Worm (Caenorhabditis elegans) whole organism, L1 larva: ENCODE measurements around the gene cyp-13A12.

Experiments used
- C16A3.4 ChIP-seq: fragments of 150-350 bp; optimal IDR thresholded peaks from 2 replicates; lab custom pipeline; 2014; ENCODE audit warnings: missing biosample characterization, missing genetic modification characterization
- aha-1 ChIP-seq: fragments of 150-350 bp; optimal IDR thresholded peaks from 2 replicates; lab custom pipeline; 2014; ENCODE audit warnings: missing biosample characterization, missing genetic modification characterization
- blmp-1 ChIP-seq: fragments of 150-350 bp; optimal IDR thresholded peaks from 2 replicates; lab custom pipeline; 2014; ENCODE audit warnings: missing biosample characterization, missing genetic modification characterization
- ceh-63 ChIP-seq: fragments of 200-800 bp; sonication (Bioruptor generic); optimal IDR thresholded peaks from 2 replicates; lab custom pipeline; 2018; ENCODE audit warnings: mild to moderate bottlenecking, missing genetic modification characterization, missing compliant biosample characterization
- ceh-90 ChIP-seq: sonication (generic microtip); optimal IDR thresholded peaks from 2 replicates; lab custom pipeline; 2016; ENCODE audit warnings: missing genetic modification characterization, missing compliant biosample characterization
- dpl-1 ChIP-seq, 3 experiments: fragments of 150-350 bp in 2 of 3; sonication (generic microtip) in 1 of 3; optimal IDR thresholded peaks; 2 replicates each; lab custom pipeline; 2014 to 2017; ENCODE audit warnings: missing biosample characterization in 3 of 3, missing genetic modification characterization in 3 of 3, missing genetic modification reagents in 3 of 3
- dsc-1 ChIP-seq: sonication (generic microtip); optimal IDR thresholded peaks from 2 replicates; lab custom pipeline; 2016; ENCODE audit warnings: mild to moderate bottlenecking, missing genetic modification characterization, missing compliant biosample characterization
- egl-13 ChIP-seq: sonication (generic microtip); optimal IDR thresholded peaks from 2 replicates; lab custom pipeline; 2016; ENCODE audit warnings: missing genotype, missing genetic modification reagents, missing genetic modification characterization, missing compliant biosample characterization
- elt-2 ChIP-seq: sonication (generic microtip); optimal IDR thresholded peaks from 2 replicates; lab custom pipeline; 2016; ENCODE audit warnings: missing genetic modification characterization, mild to moderate bottlenecking, inconsistent platforms, missing compliant biosample characterization, missing genetic modification reagents
- elt-3 ChIP-seq, 6 experiments: fragments of 150-350 bp in 1 of 6; sonication (generic microtip); optimal IDR thresholded peaks; 2 replicates each; lab custom pipeline; 2017 to 2018; ENCODE audit warnings: missing biosample characterization in 6 of 6, missing genetic modification characterization in 6 of 6, inconsistent platforms in 1 of 6
- ets-5 ChIP-seq: fragments of 200-800 bp; sonication (Bioruptor generic); IDR thresholded peaks from 2 replicates; pipeline ENCODE4 v1.3.6; 2022; ENCODE audit warnings: missing genetic modification characterization, missing compliant biosample characterization
- fkh-4 ChIP-seq: sonication (generic microtip); optimal IDR thresholded peaks from 2 replicates; lab custom pipeline; 2016; ENCODE audit warnings: missing compliant biosample characterization, missing genetic modification characterization, borderline replicate concordance
- fkh-8 ChIP-seq: sonication (generic microtip); optimal IDR thresholded peaks from 2 replicates; lab custom pipeline; 2016; ENCODE audit warnings: mild to moderate bottlenecking, missing genetic modification characterization, missing compliant biosample characterization
- hlh-17 ChIP-seq: fragments of 200-800 bp; sonication (Bioruptor generic); optimal IDR thresholded peaks from 2 replicates; lab custom pipeline; 2018; ENCODE audit warnings: missing genetic modification characterization, mild to moderate bottlenecking, missing compliant biosample characterization, moderate library complexity, borderline replicate concordance
- hlh-4 ChIP-seq: sonication (generic microtip); optimal IDR thresholded peaks from 2 replicates; lab custom pipeline; 2016; ENCODE audit warnings: mild to moderate bottlenecking, missing genetic modification characterization, missing compliant biosample characterization
- hpl-2 ChIP-seq: fragments of 150-350 bp; optimal IDR thresholded peaks from 2 replicates; lab custom pipeline; 2014; ENCODE audit warnings: missing biosample characterization, missing genetic modification reagents, missing genetic modification characterization
- isw-1 ChIP-seq: fragments of 200-800 bp; sonication (Bioruptor generic); IDR thresholded peaks from 2 replicates; pipeline ENCODE4 v1.3.6; 2022; ENCODE audit warnings: missing genetic modification characterization, missing compliant biosample characterization
- jun-1 ChIP-seq: fragments of 150-350 bp; optimal IDR thresholded peaks from 2 replicates; lab custom pipeline; 2014; ENCODE audit warnings: missing biosample characterization, missing genetic modification reagents, missing genetic modification characterization
- lin-14 ChIP-seq: fragments of 200-800 bp; sonication (Bioruptor generic); optimal IDR thresholded peaks from 2 replicates; lab custom pipeline; 2018; ENCODE audit warnings: mild to moderate bottlenecking, missing genetic modification characterization, moderate library complexity, missing compliant biosample characterization
- lin-15B ChIP-seq: fragments of 150-350 bp; sonication (generic microtip); optimal IDR thresholded peaks from 3 replicates; lab custom pipeline; 2014; ENCODE audit warnings: missing biosample characterization, missing genetic modification characterization
- lin-35 ChIP-seq, 2 experiments: fragments of 150-350 bp; optimal IDR thresholded peaks; 2 replicates each; lab custom pipeline; 2014; ENCODE audit warnings: missing biosample characterization in 2 of 2, missing genetic modification characterization in 2 of 2, missing genetic modification reagents in 2 of 2
- lin-39 ChIP-seq: fragments of 150-350 bp; optimal IDR thresholded peaks from 2 replicates; lab custom pipeline; 2014; ENCODE audit warnings: missing biosample characterization, missing genetic modification reagents, missing genetic modification characterization
- lir-3 ChIP-seq: sonication (generic microtip); optimal IDR thresholded peaks from 2 replicates; lab custom pipeline; 2016; ENCODE audit warnings: mild to moderate bottlenecking, missing genetic modification characterization, moderate library complexity, missing compliant biosample characterization; ENCODE audit not compliant: poor library complexity
- lsy-2 ChIP-seq, 2 experiments: fragments of 150-350 bp; optimal IDR thresholded peaks; 2 replicates each; lab custom pipeline; 2014; ENCODE audit warnings: missing biosample characterization in 2 of 2, missing genetic modification characterization in 2 of 2
- mdl-1 ChIP-seq, 2 experiments: fragments of 150-350 bp; optimal IDR thresholded peaks; 2 replicates each; lab custom pipeline; 2014 to 2017; ENCODE audit warnings: missing biosample characterization in 2 of 2, missing genetic modification characterization in 2 of 2, inconsistent platforms in 1 of 2
- mef-2 ChIP-seq: fragments of 150-350 bp; optimal IDR thresholded peaks from 2 replicates; lab custom pipeline; 2014; ENCODE audit warnings: missing biosample characterization, missing genetic modification characterization
- nhr-12 ChIP-seq: sonication (generic microtip); optimal IDR thresholded peaks from 2 replicates; lab custom pipeline; 2017; ENCODE audit warnings: missing biosample characterization, missing genetic modification characterization
- nhr-76 ChIP-seq: sonication (generic microtip); optimal IDR thresholded peaks from 2 replicates; lab custom pipeline; 2017; ENCODE audit warnings: missing biosample characterization, missing genetic modification characterization
- nhr-77 ChIP-seq: fragments of 150-350 bp; optimal IDR thresholded peaks from 2 replicates; lab custom pipeline; 2014; ENCODE audit warnings: missing biosample characterization, missing genetic modification characterization
- nhr-84 ChIP-seq: sonication (generic microtip); optimal IDR thresholded peaks from 2 replicates; lab custom pipeline; 2017; ENCODE audit warnings: missing biosample characterization, missing genetic modification characterization
- nhr-85 ChIP-seq: sonication (generic microtip); peaks from one replicate; lab custom pipeline; 2016; ENCODE audit warnings: missing genetic modification characterization, inconsistent platforms, missing compliant biosample characterization
- nhr-90 ChIP-seq: sonication (generic microtip); optimal IDR thresholded peaks from 2 replicates; lab custom pipeline; 2016; ENCODE audit warnings: mild to moderate bottlenecking, missing genetic modification characterization, missing compliant biosample characterization; ENCODE audit not compliant: poor library complexity
- pag-3 ChIP-seq: sonication (generic microtip); optimal IDR thresholded peaks from 2 replicates; lab custom pipeline; 2017; ENCODE audit warnings: missing genetic modification characterization, mild to moderate bottlenecking, missing compliant biosample characterization, antibody characterized with exemption, borderline replicate concordance; ENCODE audit not compliant: insufficient read depth
- pqm-1 ChIP-seq: sonication (generic microtip); optimal IDR thresholded peaks from 3 replicates; lab custom pipeline; 2017; ENCODE audit warnings: missing biosample characterization, missing genetic modification characterization
- rnt-1 ChIP-seq: sonication (generic microtip); optimal IDR thresholded peaks from 2 replicates; lab custom pipeline; 2016; ENCODE audit warnings: mild to moderate bottlenecking, missing genetic modification characterization, moderate library complexity, missing compliant biosample characterization
- skn-1 ChIP-seq: fragments of 150-350 bp; optimal IDR thresholded peaks from 2 replicates; lab custom pipeline; 2014; ENCODE audit warnings: missing biosample characterization, missing genetic modification characterization
- snpc-4 ChIP-seq: fragments of 150-350 bp; optimal IDR thresholded peaks from 2 replicates; lab custom pipeline; 2014; ENCODE audit warnings: missing biosample characterization, missing genetic modification characterization
- sox-4 ChIP-seq: sonication (generic microtip); optimal IDR thresholded peaks from 2 replicates; lab custom pipeline; 2016; ENCODE audit warnings: missing genetic modification characterization, missing compliant biosample characterization
- tlp-1 ChIP-seq: fragments of 150-350 bp; optimal IDR thresholded peaks from 2 replicates; lab custom pipeline; 2014; ENCODE audit warnings: missing biosample characterization, missing genetic modification characterization
- unc-130 ChIP-seq: fragments of 150-350 bp; optimal IDR thresholded peaks from 2 replicates; lab custom pipeline; 2017; ENCODE audit warnings: missing biosample characterization, missing genetic modification characterization, inconsistent platforms
- unc-62 ChIP-seq: fragments of 150-350 bp; optimal IDR thresholded peaks from 2 replicates; lab custom pipeline; 2014; ENCODE audit warnings: missing biosample characterization, missing genetic modification reagents, missing genetic modification characterization
- unc-86 ChIP-seq: sonication (generic microtip); optimal IDR thresholded peaks from 2 replicates; lab custom pipeline; 2016; ENCODE audit warnings: missing genetic modification characterization, missing compliant biosample characterization
- unc-98 ChIP-seq: fragments of 200-800 bp; sonication (Bioruptor generic); IDR thresholded peaks from 2 replicates; pipeline ENCODE4 v1.3.6; 2022; ENCODE audit warnings: missing genetic modification characterization, missing compliant biosample characterization
- xbp-1 ChIP-seq: sonication (generic microtip); optimal IDR thresholded peaks from 2 replicates; lab custom pipeline; 2016; ENCODE audit warnings: missing genetic modification characterization, missing compliant biosample characterization
- zag-1 ChIP-seq: fragments of 150-350 bp; optimal IDR thresholded peaks from 2 replicates; lab custom pipeline; 2014; ENCODE audit warnings: missing biosample characterization, missing genetic modification characterization
- zip-4 ChIP-seq: fragments of 200-800 bp; sonication (Bioruptor generic); optimal IDR thresholded peaks from 2 replicates; lab custom pipeline; 2018; ENCODE audit warnings: mild to moderate bottlenecking, missing genetic modification characterization, moderate library complexity, missing compliant biosample characterization
- ztf-11 ChIP-seq, 2 experiments: sonication (generic microtip); optimal IDR thresholded peaks; 2 replicates each; lab custom pipeline; 2016 to 2017; ENCODE audit warnings: missing genetic modification characterization in 2 of 2, missing biosample characterization in 1 of 2, missing compliant biosample characterization in 1 of 2

The cyp-13A12 gene

DNA sequence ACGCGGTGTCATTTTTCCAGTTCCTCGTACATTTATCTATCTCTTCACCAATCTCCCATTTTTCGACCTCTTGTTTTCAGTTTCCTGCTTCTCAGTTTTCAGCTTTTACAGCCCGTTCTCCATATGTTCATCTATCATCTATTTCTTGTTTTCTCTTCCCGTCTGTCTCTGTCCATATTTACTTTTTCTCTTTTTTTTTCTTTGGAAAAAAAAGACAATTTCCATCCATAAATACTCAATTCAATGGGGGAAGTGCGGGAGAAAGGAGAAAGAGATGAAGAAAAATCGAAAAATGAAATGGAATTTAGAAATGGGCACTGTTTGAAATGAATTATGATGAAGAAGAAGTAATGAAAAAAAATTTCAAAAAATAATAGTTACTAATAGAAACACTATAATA is 33.8 kb downstream of the cyp-13A12 start:
- TF ChIP-seq nhr-85 (tag; lab: Kevin White, UChicago) (peak; percentile 72), nhr-77 (tag; lab: Kevin White, UChicago) (no peak), lsy-2 (tag; optimal IDR thresholded peaks at IDR 0.05; lab: Kevin White, UChicago) (peak in 1 of 2 experiments; percentile 26), blmp-1 (tag; lab: Kevin White, UChicago) (peak; percentile 45)
- TF ChIP-seq, all 84 proteins: peak for 3

DNA sequence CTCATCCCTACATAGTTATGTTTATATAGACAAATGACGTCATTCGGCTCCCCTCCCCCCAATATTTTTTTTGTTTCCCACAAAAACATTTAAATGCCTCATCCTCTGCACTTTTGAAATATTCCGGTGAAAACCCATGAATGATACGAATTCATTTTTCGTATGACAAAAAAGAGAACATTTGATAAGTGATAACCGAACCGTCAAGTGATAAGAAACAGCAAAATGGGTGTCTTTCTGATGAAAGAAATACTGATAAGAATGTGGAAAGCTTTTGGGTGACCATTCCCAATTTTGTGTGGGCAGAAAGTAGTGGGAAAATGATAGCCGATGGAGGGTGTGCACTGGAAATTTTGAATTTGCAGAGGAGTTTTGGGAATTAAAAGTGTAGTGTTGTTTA is 35.0 kb downstream of the cyp-13A12 start:
- no peak for TF ChIP-seq jun-1
- TF ChIP-seq zip-4 (GFP tag; lab: Kevin White, UChicago): no peak
- TF ChIP-seq tlp-1: peak; percentile 29
- TF ChIP-seq lin-14 (GFP tag; lab: Kevin White, UChicago): peak; percentile 58
- peak; percentile 81 for TF ChIP-seq elt-2 (tag; lab: Kevin White, UChicago)
- no peak for TF ChIP-seq lir-3
- TF ChIP-seq snpc-4 (tag; lab: Kevin White, UChicago): no peak
- TF ChIP-seq dsc-1 (tag; lab: Kevin White, UChicago): no peak
- TF ChIP-seq isw-1 (GFP tag; lab: Robert Waterston, UW): no peak
- peak; percentile 21 for TF ChIP-seq blmp-1 (tag; lab: Kevin White, UChicago)
- TF ChIP-seq elt-3 (tag; optimal IDR thresholded peaks at IDR 0.05; lab: Kevin White, UChicago): no peak
- peak; percentile 85 for TF ChIP-seq pqm-1
- peak in 1 of 2 experiments; percentile 41 for TF ChIP-seq lin-35 (GFP tag; optimal IDR thresholded peaks at IDR 0.05; lab: Kevin White, UChicago)

DNA sequence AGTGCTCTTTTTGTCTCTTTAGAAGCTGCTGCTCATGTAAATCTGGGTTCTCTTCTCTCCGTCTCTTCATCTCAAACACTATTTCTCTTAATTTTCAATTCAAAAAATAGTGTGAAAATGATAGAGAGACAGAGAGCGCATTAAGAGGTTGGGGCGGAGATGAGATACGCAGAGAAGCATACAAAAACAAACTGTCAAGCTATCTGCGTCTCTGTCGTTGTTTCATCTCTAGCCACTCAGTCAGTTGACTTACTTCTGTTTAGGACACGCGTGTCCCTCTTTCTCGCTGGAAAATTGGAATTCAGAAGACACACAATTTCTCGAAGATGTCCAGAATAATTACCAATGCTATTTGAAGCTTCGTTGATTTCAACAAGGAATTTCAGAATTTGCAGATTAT is 36.8 kb downstream of the cyp-13A12 start:
- TF ChIP-seq unc-130 (tag; lab: Kevin White, UChicago): peak; percentile 64
- peak; percentile 94 for TF ChIP-seq dsc-1 (tag; lab: Kevin White, UChicago)
- TF ChIP-seq hlh-17 (GFP tag; lab: Kevin White, UChicago): no peak
- TF ChIP-seq nhr-90 (tag; lab: Kevin White, UChicago): peak; percentile 91
- TF ChIP-seq hpl-2: peak; percentile 91
- peak; percentile 98 for TF ChIP-seq unc-86 (tag; lab: Kevin White, UChicago)
- no peak for TF ChIP-seq ceh-63 (GFP tag; lab: Kevin White, UChicago)
- TF ChIP-seq lsy-2 (tag; optimal IDR thresholded peaks at IDR 0.05; lab: Kevin White, UChicago): peak; percentile 95
- TF ChIP-seq unc-62 (GFP tag; lab: Kevin White, UChicago): peak; percentile 10
- peak; percentile 95 for TF ChIP-seq rnt-1
- no peak for TF ChIP-seq nhr-84 (tag; lab: Kevin White, UChicago)
- TF ChIP-seq aha-1 (tag; lab: Kevin White, UChicago): peak; percentile 54
- TF ChIP-seq ztf-11 (tag; optimal IDR thresholded peaks at IDR 0.05; lab: Kevin White, UChicago): peak in 1 of 2 experiments; percentile 82
- TF ChIP-seq lir-3: peak; percentile 88
- peak; percentile 86 for TF ChIP-seq mef-2
- peak; percentile 94 for TF ChIP-seq egl-13 (tag; lab: Kevin White, UChicago)
- TF ChIP-seq unc-98 (GFP tag; lab: Robert Waterston, UW): no peak
- TF ChIP-seq hlh-4: no peak
- peak; percentile 94 for TF ChIP-seq jun-1
- peak; percentile 81 for TF ChIP-seq sox-4 (tag; lab: Kevin White, UChicago)
- peak; percentile 74 for TF ChIP-seq fkh-4 (tag; lab: Kevin White, UChicago)
- TF ChIP-seq blmp-1 (tag; lab: Kevin White, UChicago): peak; percentile 55
- TF ChIP-seq pag-3: no peak
- peak; percentile 42 for TF ChIP-seq ceh-90 (tag; lab: Kevin White, UChicago)
- no peak for TF ChIP-seq ets-5
- TF ChIP-seq xbp-1: peak; percentile 91
- TF ChIP-seq elt-2 (tag; lab: Kevin White, UChicago): peak; percentile 79
- peak in 1 of 2 experiments; percentile 97 for TF ChIP-seq mdl-1 (tag; optimal IDR thresholded peaks at IDR 0.05; lab: Kevin White, UChicago)
- TF ChIP-seq nhr-12 (tag; lab: Kevin White, UChicago): no peak
- peak; percentile 50 for TF ChIP-seq nhr-76
- peak; percentile 97 for TF ChIP-seq fkh-8 (tag; lab: Kevin White, UChicago)
- TF ChIP-seq lin-15B: peak; percentile 49
- peak; percentile 86 for TF ChIP-seq C16A3.4 (tag; lab: Kevin White, UChicago)
- peak; percentile 65 to 75 (median 73) for TF ChIP-seq dpl-1 (GFP tag; optimal IDR thresholded peaks at IDR 0.05; lab: Kevin White, UChicago)
- no peak for TF ChIP-seq pqm-1
- peak; percentile 82 for TF ChIP-seq skn-1
- peak; percentile 87 to 91 for TF ChIP-seq lin-35 (GFP tag; optimal IDR thresholded peaks at IDR 0.05; lab: Kevin White, UChicago)
- peak; percentile 94 for TF ChIP-seq lin-39 (tag; lab: Kevin White, UChicago)
- TF ChIP-seq zag-1 (tag; lab: Kevin White, UChicago): peak; percentile 92
